Fruit fly (Drosophila melanogaster) whole organism, prepupa: ENCODE measurements around the gene CG42536.

Experiments used
- Blimp-1 ChIP-seq: fragments of 200-800 bp; sonication (Bioruptor generic); optimal IDR thresholded peaks from 3 replicates; lab custom pipeline; 2017; ENCODE audit warnings: missing biosample characterization, missing genetic modification characterization, mild to moderate bottlenecking, moderate library complexity, missing genetic modification reagents
- CG11294 ChIP-seq: fragments of 200-800 bp; sonication (Bioruptor generic); IDR thresholded peaks from 2 replicates; pipeline ENCODE4 v1.3.6; 2022; ENCODE audit warnings: missing biosample characterization, missing genetic modification characterization
- CG11762 ChIP-seq: fragments of 200-800 bp; sonication (Bioruptor generic); optimal IDR thresholded peaks from 3 replicates; lab custom pipeline; 2016; ENCODE audit warnings: missing biosample characterization, missing genetic modification characterization; ENCODE audit not compliant: insufficient read depth
- CG11902 ChIP-seq: fragments of 200-800 bp; sonication (Bioruptor generic); optimal IDR thresholded peaks from 3 replicates; lab custom pipeline; 2016; ENCODE audit warnings: missing biosample characterization, missing genetic modification characterization
- CG15336 ChIP-seq: fragments of 200-800 bp; sonication (Bioruptor generic); IDR thresholded peaks from 2 replicates; pipeline ENCODE4 v1.3.6; 2022; ENCODE audit warnings: missing biosample characterization, missing genetic modification characterization
- CG1621 ChIP-seq: fragments of 200-800 bp; sonication (Bioruptor generic); optimal IDR thresholded peaks from 3 replicates; lab custom pipeline; 2018; ENCODE audit warnings: missing biosample characterization, mild to moderate bottlenecking, missing genetic modification characterization
- CG16779 ChIP-seq: fragments of 200-800 bp; sonication (Bioruptor generic); optimal IDR thresholded peaks from 3 replicates; lab custom pipeline; 2017; ENCODE audit warnings: missing biosample characterization, mild to moderate bottlenecking, missing genetic modification characterization
- CG34406 ChIP-seq: fragments of 200-800 bp; sonication (Bioruptor generic); optimal IDR thresholded peaks from 3 replicates; lab custom pipeline; 2016; ENCODE audit warnings: missing biosample characterization, missing genetic modification characterization
- CG6163 ChIP-seq: fragments of 200-800 bp; sonication (Bioruptor generic); IDR thresholded peaks from 3 replicates; pipeline ENCODE4 v1.3.6; 2022; ENCODE audit warnings: missing biosample characterization, missing genetic modification characterization
- CG6276 ChIP-seq: fragments of 200-800 bp; sonication (Bioruptor generic); optimal IDR thresholded peaks from 2 replicates; lab custom pipeline; 2017; ENCODE audit warnings: missing biosample characterization, mild to moderate bottlenecking, missing genetic modification characterization
- CG6792 ChIP-seq: fragments of 200-800 bp; sonication (Bioruptor generic); optimal IDR thresholded peaks from 3 replicates; lab custom pipeline; 2016; ENCODE audit warnings: missing biosample characterization, missing genetic modification characterization
- CG6808 ChIP-seq: fragments of 200-800 bp; sonication (Bioruptor generic); optimal IDR thresholded peaks from 3 replicates; lab custom pipeline; 2017; ENCODE audit warnings: missing biosample characterization, missing genetic modification characterization, mild to moderate bottlenecking, moderate library complexity, missing genetic modification reagents
- CG6854 ChIP-seq: fragments of 200-800 bp; sonication (Bioruptor generic); optimal IDR thresholded peaks from 2 replicates; lab custom pipeline; 2017; ENCODE audit warnings: missing biosample characterization, mild to moderate bottlenecking, missing genetic modification characterization
- CG8119 ChIP-seq: fragments of 200-800 bp; sonication (Bioruptor generic); IDR thresholded peaks from 3 replicates; pipeline ENCODE4 v1.3.6; 2022; ENCODE audit warnings: missing biosample characterization, missing genetic modification characterization
- CG8319 ChIP-seq: fragments of 200-800 bp; sonication (Bioruptor generic); optimal IDR thresholded peaks from 3 replicates; lab custom pipeline; 2016; ENCODE audit warnings: missing biosample characterization, missing genetic modification characterization
- CG8632 ChIP-seq: fragments of 200-800 bp; sonication (Bioruptor generic); optimal IDR thresholded peaks from 3 replicates; lab custom pipeline; 2016; ENCODE audit warnings: missing biosample characterization, missing genetic modification characterization
- CG9139 ChIP-seq: fragments of 200-800 bp; sonication (Bioruptor generic); optimal IDR thresholded peaks from 3 replicates; lab custom pipeline; 2017; ENCODE audit warnings: missing biosample characterization, mild to moderate bottlenecking, missing genetic modification characterization
- Eip78C ChIP-seq: fragments of 200-800 bp; sonication (Bioruptor generic); peaks from one replicate; lab custom pipeline; 2016; ENCODE audit warnings: missing biosample characterization, missing genetic modification characterization
- Ets21C ChIP-seq: fragments of 200-800 bp; sonication (Bioruptor generic); optimal IDR thresholded peaks from 3 replicates; lab custom pipeline; 2016; ENCODE audit warnings: missing biosample characterization, missing genetic modification characterization
- Ets96B ChIP-seq: fragments of 200-800 bp; optimal IDR thresholded peaks from 2 replicates; lab custom pipeline; 2019; ENCODE audit warnings: missing biosample characterization, mild to moderate bottlenecking, missing genetic modification characterization, moderate library complexity
- Gug ChIP-seq: fragments of 200-800 bp; sonication (Bioruptor generic); IDR thresholded peaks from 2 replicates; pipeline ENCODE4 v1.3.6; 2022; ENCODE audit warnings: missing biosample characterization, missing genetic modification characterization
- Hr38 ChIP-seq: sonication (Bioruptor generic); optimal IDR thresholded peaks from 2 replicates; lab custom pipeline; 2016; ENCODE audit warnings: missing biosample characterization, missing genetic modification characterization
- OdsH ChIP-seq: fragments of 200-800 bp; sonication (Bioruptor generic); optimal IDR thresholded peaks from 3 replicates; lab custom pipeline; 2016; ENCODE audit warnings: missing biosample characterization, missing genetic modification characterization
- Smox ChIP-seq: fragments of 200-800 bp; sonication (Bioruptor generic); optimal IDR thresholded peaks from 3 replicates; lab custom pipeline; 2016; ENCODE audit warnings: missing biosample characterization, missing genetic modification characterization
- Sox102F ChIP-seq: fragments of 200-800 bp; sonication (Bioruptor generic); optimal IDR thresholded peaks from 2 replicates; lab custom pipeline; 2016; ENCODE audit warnings: missing biosample characterization, mild to moderate bottlenecking, missing genetic modification characterization
- Sox14 ChIP-seq: fragments of 200-800 bp; sonication (Bioruptor generic); optimal IDR thresholded peaks from 3 replicates; lab custom pipeline; 2016; ENCODE audit warnings: missing biosample characterization, missing genetic modification characterization
- Sox15 ChIP-seq: fragments of 200-800 bp; sonication (Bioruptor generic); optimal IDR thresholded peaks from 3 replicates; lab custom pipeline; 2016; ENCODE audit warnings: missing biosample characterization, missing genetic modification characterization
- achi ChIP-seq: fragments of 200-800 bp; sonication (Bioruptor generic); optimal IDR thresholded peaks from 3 replicates; lab custom pipeline; 2016; ENCODE audit warnings: missing biosample characterization, missing genetic modification characterization
- acj6 ChIP-seq: fragments of 200-800 bp; sonication (Bioruptor generic); optimal IDR thresholded peaks from 3 replicates; lab custom pipeline; 2016; ENCODE audit warnings: missing biosample characterization, missing genetic modification characterization
- cyc ChIP-seq: fragments of 200-800 bp; sonication (Bioruptor generic); optimal IDR thresholded peaks from 3 replicates; lab custom pipeline; 2016; ENCODE audit warnings: missing biosample characterization, missing genetic modification characterization
- dsx ChIP-seq: fragments of 200-800 bp; optimal IDR thresholded peaks from 3 replicates; lab custom pipeline; 2019; ENCODE audit warnings: missing biosample characterization, mild to moderate bottlenecking, missing genetic modification characterization, moderate library complexity; ENCODE audit not compliant: poor library complexity, severe bottlenecking
- eg ChIP-seq: fragments of 200-800 bp; sonication (Bioruptor generic); IDR thresholded peaks from 3 replicates; pipeline ENCODE4 v1.3.6; 2022; ENCODE audit warnings: missing biosample characterization, missing genetic modification characterization
- esn ChIP-seq: fragments of 200-800 bp; sonication (Bioruptor generic); optimal IDR thresholded peaks from 2 replicates; lab custom pipeline; 2016; ENCODE audit warnings: missing biosample characterization, mild to moderate bottlenecking, missing genetic modification characterization, moderate library complexity
- fd59A ChIP-seq: fragments of 200-800 bp; sonication (Bioruptor generic); optimal IDR thresholded peaks from 2 replicates; lab custom pipeline; 2017; ENCODE audit warnings: missing biosample characterization, mild to moderate bottlenecking, missing genetic modification characterization, missing genetic modification reagents
- fd85E ChIP-seq: fragments of 200-800 bp; sonication (Bioruptor generic); optimal IDR thresholded peaks from 3 replicates; lab custom pipeline; 2016; ENCODE audit warnings: missing biosample characterization, missing genetic modification characterization
- fkh ChIP-seq: fragments of 200-800 bp; sonication (Bioruptor generic); optimal IDR thresholded peaks from 3 replicates; lab custom pipeline; 2017; ENCODE audit warnings: missing biosample characterization, mild to moderate bottlenecking, missing genetic modification characterization, moderate library complexity
- salr ChIP-seq, 2 experiments: fragments of 200-800 bp; sonication (Bioruptor generic); optimal IDR thresholded peaks; 3 replicates each; lab custom pipeline; 2016 to 2018; ENCODE audit warnings: missing biosample characterization in 2 of 2, missing genetic modification characterization in 2 of 2, mild to moderate bottlenecking in 1 of 2
- spab ChIP-seq: fragments of 200-800 bp; sonication (Bioruptor generic); optimal IDR thresholded peaks from 2 replicates; lab custom pipeline; 2017; ENCODE audit warnings: missing biosample characterization, mild to moderate bottlenecking, missing genetic modification characterization, missing genetic modification reagents
- ss ChIP-seq, 2 experiments: fragments of 200-800 bp; sonication (Bioruptor generic); optimal IDR thresholded peaks; 2 replicates in 1 of 2; 3 replicates in 1 of 2; lab custom pipeline; 2017 to 2018; ENCODE audit warnings: mild to moderate bottlenecking in 2 of 2, missing biosample characterization in 2 of 2, missing genetic modification characterization in 2 of 2, moderate library complexity in 1 of 2
- svp ChIP-seq: fragments of 200-800 bp; sonication (Bioruptor generic); peaks from one replicate; lab custom pipeline; 2016; ENCODE audit warnings: missing biosample characterization, missing genetic modification characterization
- topi ChIP-seq: fragments of 200-800 bp; sonication (Bioruptor generic); optimal IDR thresholded peaks from 3 replicates; lab custom pipeline; 2016; ENCODE audit warnings: missing biosample characterization, missing genetic modification characterization

The CG42536 gene

dm6 chr3L:10659524-10659923 lies 29.7 kb upstream of the CG42536 start:
- TF ChIP-seq CG16779 (tag; lab: Kevin White, UChicago) (no peak), CG11902 (no peak), salr (GFP tag; optimal IDR thresholded peaks at IDR 0.05; lab: Kevin White, UChicago) (no peak), spab (GFP tag; lab: Kevin White, UChicago) (no peak), CG8632 (GFP tag; lab: Kevin White, UChicago) (no peak), CG34406 (GFP tag; lab: Kevin White, UChicago) (no peak), CG1621 (tag; lab: Kevin White, UChicago) (no peak), Ets21C (GFP tag; lab: Kevin White, UChicago) (no peak), Hr38 (no peak)

dm6 chr3L:10658362-10659127 lies 28.7 kb upstream of the CG42536 start:
- TF ChIP-seq ss (GFP tag; optimal IDR thresholded peaks at IDR 0.05; lab: Kevin White, UChicago) (peak in 1 of 2 experiments; percentile 20), CG11294 (no peak), acj6 (no peak), fkh (GFP tag; lab: Kevin White, UChicago) (peak; percentile 51)

dm6 chr3L:10657311-10657710 lies 27.4 kb upstream of the CG42536 start:
- TF ChIP-seq CG6163 (GFP tag; lab: Robert Waterston, UW) (peak; percentile 27; the same call in 1 of the 3 replicates), CG8632 (GFP tag; lab: Kevin White, UChicago) (no peak), CG11762 (GFP tag; lab: Kevin White, UChicago) (no peak), CG15336 (GFP tag; lab: Robert Waterston, UW) (peak; percentile 29; the same call in 1 of the 2 replicates), topi (GFP tag; lab: Kevin White, UChicago) (no peak), eg (GFP tag; lab: Robert Waterston, UW) (peak; percentile 54; the same call in 2 of the 3 replicates), Eip78C (GFP tag; lab: Kevin White, UChicago) (peak; percentile 48), CG6276 (GFP tag; lab: Kevin White, UChicago) (peak; percentile 34)

DNA sequence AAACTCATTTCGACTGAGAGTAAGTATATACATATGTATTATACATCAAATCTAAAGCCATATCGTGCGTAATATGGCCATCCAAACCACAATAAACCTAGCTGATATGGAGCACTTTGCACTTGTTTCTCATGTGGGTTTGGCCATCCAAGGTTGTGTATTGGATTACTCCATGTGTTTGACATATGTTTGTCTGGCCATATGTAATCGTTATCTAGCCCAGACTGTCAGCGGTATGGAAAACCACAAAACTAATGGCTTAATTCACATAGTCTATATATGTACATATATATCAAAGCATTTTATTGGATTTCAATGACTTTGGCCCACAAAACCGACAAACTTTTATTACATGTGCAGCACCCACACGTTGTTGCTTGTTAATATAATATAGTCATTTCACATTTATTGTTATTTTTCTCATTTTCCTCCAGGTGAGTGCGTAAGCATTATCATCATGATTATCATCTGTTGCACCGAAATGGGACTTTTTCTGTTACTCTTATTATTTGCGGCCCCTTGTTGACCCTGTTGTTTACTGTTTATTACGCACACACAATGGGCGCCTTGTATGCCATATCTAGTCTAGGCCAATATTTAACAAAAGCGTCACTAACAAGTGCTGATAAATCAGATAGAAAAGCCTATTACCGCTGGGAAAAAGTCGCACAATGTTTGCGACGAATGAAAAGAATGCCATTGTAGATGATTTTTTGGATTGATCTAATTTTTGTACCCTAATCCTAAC lies 26.8 kb upstream of the CG42536 start:
- peak; percentile 47 for TF ChIP-seq CG9139 (GFP tag; lab: Kevin White, UChicago)
- no peak for TF ChIP-seq CG8119
- TF ChIP-seq achi (GFP tag; lab: Kevin White, UChicago), result peak; percentile 47
- TF ChIP-seq Sox14 (GFP tag; lab: Kevin White, UChicago), result peak; percentile 3
- peak; percentile 97 for TF ChIP-seq fkh (GFP tag; lab: Kevin White, UChicago)
- TF ChIP-seq Hr38, result no peak
- peak; percentile 50; the same call in 1 of the 3 replicates for TF ChIP-seq eg (GFP tag; lab: Robert Waterston, UW)
- TF ChIP-seq cyc (GFP tag; lab: Kevin White, UChicago), result no peak
- no peak for TF ChIP-seq Sox15 (GFP tag; lab: Kevin White, UChicago)
- peak; percentile 18 for TF ChIP-seq Smox (GFP tag; lab: Kevin White, UChicago)
- peak; percentile 51 for TF ChIP-seq spab (GFP tag; lab: Kevin White, UChicago)
- TF ChIP-seq CG16779 (tag; lab: Kevin White, UChicago), result no peak
- TF ChIP-seq dsx (GFP tag; lab: Kevin White, UChicago), result no peak
- no peak for TF ChIP-seq Gug
- TF ChIP-seq fd59A (GFP tag; lab: Kevin White, UChicago), result no peak
- TF ChIP-seq CG11902, result no peak
- TF ChIP-seq CG8632 (GFP tag; lab: Kevin White, UChicago), result peak; percentile 56
- TF ChIP-seq fd85E (GFP tag; lab: Kevin White, UChicago), result no peak
- no peak for TF ChIP-seq CG8319 (GFP tag; lab: Kevin White, UChicago)
- peak; percentile 71 for TF ChIP-seq CG6163 (GFP tag; lab: Robert Waterston, UW)
- TF ChIP-seq CG1621 (tag; lab: Kevin White, UChicago), result peak; percentile 53
- TF ChIP-seq OdsH (GFP tag; lab: Kevin White, UChicago), result peak; percentile 62
- TF ChIP-seq CG6808, result peak; percentile 35
- TF ChIP-seq Blimp-1 (GFP tag; lab: Kevin White, UChicago), result no peak
- TF ChIP-seq Ets96B (tag; lab: Kevin White, UChicago), result peak; percentile 16
- peak; percentile 44 for TF ChIP-seq esn (GFP tag; lab: Kevin White, UChicago)
- peak; percentile 53 for TF ChIP-seq acj6
- TF ChIP-seq CG6854 (GFP tag; lab: Kevin White, UChicago), result no peak
- peak; percentile 19 for TF ChIP-seq CG11762 (GFP tag; lab: Kevin White, UChicago)
- TF ChIP-seq svp, result peak; percentile 71
- TF ChIP-seq Sox102F, result peak; percentile 15
- peak; percentile 38 for TF ChIP-seq CG6792 (GFP tag; lab: Kevin White, UChicago)
